Fruit fly (Drosophila melanogaster): ENCODE results near the gene Cyp313a5.

The Cyp313a5 gene

DNA sequence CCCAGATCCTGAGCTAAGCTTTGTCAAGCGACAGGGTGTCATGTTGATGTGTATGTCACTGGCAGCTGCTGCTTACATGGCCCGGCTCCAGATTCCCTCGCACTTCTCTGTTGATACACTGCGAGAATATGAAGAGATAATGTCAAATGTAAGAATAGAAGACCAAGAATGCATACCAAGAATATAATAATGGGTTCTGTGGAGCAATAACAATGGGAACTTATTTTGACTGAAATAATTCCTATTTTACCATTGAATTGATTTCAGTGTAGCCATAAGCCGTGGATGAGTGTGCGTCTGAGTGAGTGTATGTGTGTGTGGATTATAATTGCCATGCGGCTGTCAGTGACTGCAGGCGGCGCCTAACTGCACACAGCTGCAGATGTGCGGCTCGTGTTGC lies 38.4 kb downstream of the Cyp313a5 start:
- TF ChIP-seq HLH106 (tag; optimal IDR thresholded peaks at IDR 0.05), result peak; percentile 26
- peak in 1 of 2 experiments; percentile 43 for TF ChIP-seq foxo (GFP tag; optimal IDR thresholded peaks at IDR 0.05)
- TF ChIP-seq Dif (GFP tag; optimal IDR thresholded peaks at IDR 0.05; ENCODE audit: partially characterized antibody), result no peak
- TF ChIP-seq woc (GFP tag; optimal IDR thresholded peaks at IDR 0.05), result no peak
- TF ChIP-seq sv (GFP tag; optimal IDR thresholded peaks at IDR 0.05), result no peak
- TF ChIP-seq fru (GFP tag; optimal IDR thresholded peaks at IDR 0.05), result peak; percentile 25
- TF ChIP-seq br (GFP tag; optimal IDR thresholded peaks at IDR 0.05), result no peak

DNA sequence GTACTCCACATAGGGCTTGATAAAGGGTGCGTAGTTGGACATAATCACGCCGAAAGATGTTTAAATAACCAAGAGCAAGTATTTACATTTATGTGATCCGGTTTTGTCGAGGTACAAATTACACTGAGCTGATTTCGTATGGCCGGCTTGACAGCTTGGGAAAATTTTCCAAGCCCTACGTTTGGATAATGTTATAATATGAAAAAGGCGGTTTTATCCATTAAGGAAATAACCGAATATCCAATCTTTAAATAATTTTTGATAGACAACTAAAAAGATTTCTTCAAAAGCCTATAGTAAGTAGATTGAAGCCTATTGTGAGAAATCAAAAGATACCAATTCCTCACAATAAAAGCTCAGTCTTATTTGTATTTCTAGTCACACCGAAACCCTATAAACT lies 39.6 kb downstream of the Cyp313a5 start, which contains the start of the genes eIF3d2 and CG43450:
eIF3d2 (minus strand) TSS at position 101 of the 400 bp plus-strand sequence.
CG43450 (plus strand) TSS at position 384 of the 400 bp plus-strand sequence.
- TF ChIP-seq Rel (GFP tag; optimal IDR thresholded peaks at IDR 0.05), result no peak
- no peak for TF ChIP-seq Rel (tag; optimal IDR thresholded peaks at IDR 0.05)
- no peak for TF ChIP-seq woc (GFP tag; optimal IDR thresholded peaks at IDR 0.05)
- TF ChIP-seq GATAd (GFP tag; optimal IDR thresholded peaks at IDR 0.05), result no peak
- no peak for TF ChIP-seq OdsH (GFP tag; optimal IDR thresholded peaks at IDR 0.05)
- TF ChIP-seq CG9705 (GFP tag; optimal IDR thresholded peaks at IDR 0.05), result no peak

DNA sequence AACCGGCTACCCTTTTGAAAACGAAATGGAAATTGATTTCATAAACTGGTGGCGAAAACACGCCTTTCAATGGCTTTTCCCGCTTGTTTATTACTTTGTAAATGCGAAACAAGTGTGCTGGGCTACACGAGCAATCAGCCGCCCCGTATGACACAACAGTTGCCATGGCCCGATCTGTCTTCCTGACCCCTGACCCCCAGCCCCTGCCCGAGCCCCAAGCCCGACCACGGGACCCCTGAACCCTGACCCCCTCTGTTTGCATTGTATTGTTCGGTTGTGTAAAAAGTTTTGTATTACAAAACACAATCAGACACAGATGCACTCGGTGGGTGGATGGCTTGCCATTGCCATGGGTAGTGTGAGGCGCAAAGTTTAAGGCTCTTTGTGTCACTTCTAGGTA lies 48.9 kb downstream of the Cyp313a5 start:
- TF ChIP-seq Dfd (GFP tag; optimal IDR thresholded peaks at IDR 0.05) (peak; percentile 95), brk (GFP tag; optimal IDR thresholded peaks at IDR 0.05) (no peak), Hnf4 (GFP tag; optimal IDR thresholded peaks at IDR 0.05) (no peak), Vsx2 (GFP tag; optimal IDR thresholded peaks at IDR 0.05; ENCODE audit: partially characterized antibody) (no peak), woc (GFP tag; optimal IDR thresholded peaks at IDR 0.05) (no peak), Myc (optimal IDR thresholded peaks at IDR 0.05) (no peak), OdsH (GFP tag; optimal IDR thresholded peaks at IDR 0.05) (no peak)

Data from whole organism, wandering third instar larva.